Worm (Caenorhabditis elegans): ENCODE results near the gene gpch-1.

- TF ChIP-seq ztf-11 (tag; optimal IDR thresholded peaks at IDR 0.05) (no peak), pha-4 (tag; optimal IDR thresholded peaks at IDR 0.05) (no peak), nhr-237 (tag; optimal IDR thresholded peaks at IDR 0.05) (no peak), ham-2 (GFP tag; optimal IDR thresholded peaks at IDR 0.05) (no peak), nhr-76 (tag; optimal IDR thresholded peaks at IDR 0.05) (no peak), elt-1 (tag; optimal IDR thresholded peaks at IDR 0.05; ENCODE audit: borderline replicate concordance, insufficient read depth) (no peak), mab-5 (tag; optimal IDR thresholded peaks at IDR 0.05) (no peak)
Observed at ce11 chrIII:4429402-4429801, 21.1 kb downstream of the gpch-1 start, which contains the start of gene C28A5.6.
